Fruit fly (Drosophila melanogaster): Measurements from ENCODE around the gene CG43448.

DNA sequence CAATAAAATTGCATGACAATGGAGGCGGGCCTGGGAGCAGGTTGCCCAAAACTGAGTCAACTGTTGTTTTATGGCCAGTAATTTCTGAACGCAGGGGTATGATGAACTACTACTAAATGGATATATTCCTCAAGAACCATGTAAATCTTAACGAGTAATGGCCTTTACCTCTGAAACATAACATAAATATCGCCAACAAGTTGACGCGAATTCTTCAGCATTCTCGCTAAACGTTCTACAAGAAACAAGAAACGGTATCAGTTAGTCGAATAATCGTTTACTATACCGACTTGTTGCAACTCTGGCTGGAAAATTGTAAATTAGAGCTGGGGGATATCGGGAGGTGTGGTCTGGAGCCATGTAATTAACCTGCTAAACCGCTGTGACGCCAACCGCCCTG lies 31.2 kb upstream of the CG43448 start:
- TF ChIP-seq acj6 (GFP tag; optimal IDR thresholded peaks at IDR 0.05) (peak; percentile 33), dsx (GFP tag; optimal IDR thresholded peaks at IDR 0.05; ENCODE audit: poor library complexity, severe bottlenecking) (peak; percentile 4), CG7368 (GFP tag; optimal IDR thresholded peaks at IDR 0.05) (peak; percentile 50), Smox (GFP tag; optimal IDR thresholded peaks at IDR 0.05) (peak; percentile 35), OdsH (GFP tag; optimal IDR thresholded peaks at IDR 0.05) (peak; percentile 30), Sox14 (GFP tag; optimal IDR thresholded peaks at IDR 0.05) (peak; percentile 29), spab (GFP tag; optimal IDR thresholded peaks at IDR 0.05) (peak; percentile 20)
